Fruit fly (Drosophila melanogaster) whole organism, prepupa: Measurements from ENCODE around the gene tal-AA.

Experiments
- Blimp-1 ChIP-seq: fragments of 200-800 bp; sonication (Bioruptor generic); optimal IDR thresholded peaks from 3 replicates; lab custom pipeline; 2017; ENCODE audit warnings: missing biosample characterization, missing genetic modification characterization, mild to moderate bottlenecking, moderate library complexity, missing genetic modification reagents
- CG10631 ChIP-seq: fragments of 200-800 bp; sonication (Bioruptor generic); optimal IDR thresholded peaks from 2 replicates; lab custom pipeline; 2016; ENCODE audit warnings: missing biosample characterization, missing genetic modification characterization
- CG11762 ChIP-seq: fragments of 200-800 bp; sonication (Bioruptor generic); optimal IDR thresholded peaks from 3 replicates; lab custom pipeline; 2016; ENCODE audit warnings: missing biosample characterization, missing genetic modification characterization; ENCODE audit not compliant: insufficient read depth
- CG11902 ChIP-seq: fragments of 200-800 bp; sonication (Bioruptor generic); optimal IDR thresholded peaks from 3 replicates; lab custom pipeline; 2016; ENCODE audit warnings: missing biosample characterization, missing genetic modification characterization
- CG15336 ChIP-seq: fragments of 200-800 bp; sonication (Bioruptor generic); IDR thresholded peaks from 2 replicates; pipeline ENCODE4 v1.3.6; 2022; ENCODE audit warnings: missing biosample characterization, missing genetic modification characterization
- CG1621 ChIP-seq: fragments of 200-800 bp; sonication (Bioruptor generic); optimal IDR thresholded peaks from 3 replicates; lab custom pipeline; 2018; ENCODE audit warnings: missing biosample characterization, mild to moderate bottlenecking, missing genetic modification characterization
- CG16779 ChIP-seq: fragments of 200-800 bp; sonication (Bioruptor generic); optimal IDR thresholded peaks from 3 replicates; lab custom pipeline; 2017; ENCODE audit warnings: missing biosample characterization, mild to moderate bottlenecking, missing genetic modification characterization
- CG3032 ChIP-seq: fragments of 200-800 bp; optimal IDR thresholded peaks from 2 replicates; lab custom pipeline; 2019; ENCODE audit warnings: missing biosample characterization, mild to moderate bottlenecking, missing genetic modification characterization, moderate library complexity
- CG31627 ChIP-seq: fragments of 200-800 bp; sonication (Bioruptor generic); optimal IDR thresholded peaks from 3 replicates; lab custom pipeline; 2016; ENCODE audit warnings: missing biosample characterization, missing genetic modification characterization
- CG32006 ChIP-seq: fragments of 200-800 bp; sonication (Bioruptor generic); optimal IDR thresholded peaks from 3 replicates; lab custom pipeline; 2017; ENCODE audit warnings: missing biosample characterization, mild to moderate bottlenecking, missing genetic modification characterization
- CG34406 ChIP-seq: fragments of 200-800 bp; sonication (Bioruptor generic); optimal IDR thresholded peaks from 3 replicates; lab custom pipeline; 2016; ENCODE audit warnings: missing biosample characterization, missing genetic modification characterization
- CG3919 ChIP-seq: fragments of 200-800 bp; sonication (Bioruptor generic); optimal IDR thresholded peaks from 3 replicates; lab custom pipeline; 2016; ENCODE audit warnings: missing biosample characterization, missing genetic modification characterization
- CG6276 ChIP-seq: fragments of 200-800 bp; sonication (Bioruptor generic); optimal IDR thresholded peaks from 2 replicates; lab custom pipeline; 2017; ENCODE audit warnings: missing biosample characterization, mild to moderate bottlenecking, missing genetic modification characterization
- CG6792 ChIP-seq: fragments of 200-800 bp; sonication (Bioruptor generic); optimal IDR thresholded peaks from 3 replicates; lab custom pipeline; 2016; ENCODE audit warnings: missing biosample characterization, missing genetic modification characterization
- CG8119 ChIP-seq: fragments of 200-800 bp; sonication (Bioruptor generic); IDR thresholded peaks from 3 replicates; pipeline ENCODE4 v1.3.6; 2022; ENCODE audit warnings: missing biosample characterization, missing genetic modification characterization
- CG8632 ChIP-seq: fragments of 200-800 bp; sonication (Bioruptor generic); optimal IDR thresholded peaks from 3 replicates; lab custom pipeline; 2016; ENCODE audit warnings: missing biosample characterization, missing genetic modification characterization
- CG9139 ChIP-seq: fragments of 200-800 bp; sonication (Bioruptor generic); optimal IDR thresholded peaks from 3 replicates; lab custom pipeline; 2017; ENCODE audit warnings: missing biosample characterization, mild to moderate bottlenecking, missing genetic modification characterization
- Eip75B ChIP-seq: fragments of 200-800 bp; sonication (Bioruptor generic); optimal IDR thresholded peaks from 3 replicates; lab custom pipeline; 2016; ENCODE audit warnings: missing biosample characterization, missing genetic modification characterization
- Eip78C ChIP-seq: fragments of 200-800 bp; sonication (Bioruptor generic); peaks from one replicate; lab custom pipeline; 2016; ENCODE audit warnings: missing biosample characterization, missing genetic modification characterization
- Ets21C ChIP-seq: fragments of 200-800 bp; sonication (Bioruptor generic); optimal IDR thresholded peaks from 3 replicates; lab custom pipeline; 2016; ENCODE audit warnings: missing biosample characterization, missing genetic modification characterization
- Ets96B ChIP-seq: fragments of 200-800 bp; optimal IDR thresholded peaks from 2 replicates; lab custom pipeline; 2019; ENCODE audit warnings: missing biosample characterization, mild to moderate bottlenecking, missing genetic modification characterization, moderate library complexity
- Gug ChIP-seq: fragments of 200-800 bp; sonication (Bioruptor generic); IDR thresholded peaks from 2 replicates; pipeline ENCODE4 v1.3.6; 2022; ENCODE audit warnings: missing biosample characterization, missing genetic modification characterization
- Hr38 ChIP-seq: sonication (Bioruptor generic); optimal IDR thresholded peaks from 2 replicates; lab custom pipeline; 2016; ENCODE audit warnings: missing biosample characterization, missing genetic modification characterization
- Hr39 ChIP-seq: fragments of 200-800 bp; sonication (Bioruptor generic); optimal IDR thresholded peaks from 2 replicates; lab custom pipeline; 2016; ENCODE audit warnings: missing biosample characterization, missing genetic modification characterization
- Hr4 ChIP-seq: fragments of 200-800 bp; sonication (Bioruptor generic); optimal IDR thresholded peaks from 3 replicates; lab custom pipeline; 2016; ENCODE audit warnings: missing biosample characterization, missing genetic modification characterization
- Lpt ChIP-seq: fragments of 200-800 bp; sonication (Bioruptor generic); optimal IDR thresholded peaks from 3 replicates; lab custom pipeline; 2016; ENCODE audit warnings: missing biosample characterization, missing genetic modification characterization
- Met ChIP-seq: fragments of 200-800 bp; sonication (Bioruptor generic); optimal IDR thresholded peaks from 3 replicates; lab custom pipeline; 2016; ENCODE audit warnings: missing biosample characterization, missing genetic modification characterization
- OdsH ChIP-seq: fragments of 200-800 bp; sonication (Bioruptor generic); optimal IDR thresholded peaks from 3 replicates; lab custom pipeline; 2016; ENCODE audit warnings: missing biosample characterization, missing genetic modification characterization
- Smox ChIP-seq: fragments of 200-800 bp; sonication (Bioruptor generic); optimal IDR thresholded peaks from 3 replicates; lab custom pipeline; 2016; ENCODE audit warnings: missing biosample characterization, missing genetic modification characterization
- Sox102F ChIP-seq: fragments of 200-800 bp; sonication (Bioruptor generic); optimal IDR thresholded peaks from 2 replicates; lab custom pipeline; 2016; ENCODE audit warnings: missing biosample characterization, mild to moderate bottlenecking, missing genetic modification characterization
- Sox14 ChIP-seq: fragments of 200-800 bp; sonication (Bioruptor generic); optimal IDR thresholded peaks from 3 replicates; lab custom pipeline; 2016; ENCODE audit warnings: missing biosample characterization, missing genetic modification characterization
- achi ChIP-seq: fragments of 200-800 bp; sonication (Bioruptor generic); optimal IDR thresholded peaks from 3 replicates; lab custom pipeline; 2016; ENCODE audit warnings: missing biosample characterization, missing genetic modification characterization
- acj6 ChIP-seq: fragments of 200-800 bp; sonication (Bioruptor generic); optimal IDR thresholded peaks from 3 replicates; lab custom pipeline; 2016; ENCODE audit warnings: missing biosample characterization, missing genetic modification characterization
- cyc ChIP-seq: fragments of 200-800 bp; sonication (Bioruptor generic); optimal IDR thresholded peaks from 3 replicates; lab custom pipeline; 2016; ENCODE audit warnings: missing biosample characterization, missing genetic modification characterization
- dac ChIP-seq: fragments of 200-800 bp; sonication (Bioruptor generic); optimal IDR thresholded peaks from 2 replicates; lab custom pipeline; 2017; ENCODE audit warnings: missing biosample characterization, mild to moderate bottlenecking, missing genetic modification characterization
- dsx ChIP-seq: fragments of 200-800 bp; optimal IDR thresholded peaks from 3 replicates; lab custom pipeline; 2019; ENCODE audit warnings: missing biosample characterization, mild to moderate bottlenecking, missing genetic modification characterization, moderate library complexity; ENCODE audit not compliant: poor library complexity, severe bottlenecking
- eg ChIP-seq: fragments of 200-800 bp; sonication (Bioruptor generic); IDR thresholded peaks from 3 replicates; pipeline ENCODE4 v1.3.6; 2022; ENCODE audit warnings: missing biosample characterization, missing genetic modification characterization
- fd59A ChIP-seq: fragments of 200-800 bp; sonication (Bioruptor generic); optimal IDR thresholded peaks from 2 replicates; lab custom pipeline; 2017; ENCODE audit warnings: missing biosample characterization, mild to moderate bottlenecking, missing genetic modification characterization, missing genetic modification reagents
- fd85E ChIP-seq: fragments of 200-800 bp; sonication (Bioruptor generic); optimal IDR thresholded peaks from 3 replicates; lab custom pipeline; 2016; ENCODE audit warnings: missing biosample characterization, missing genetic modification characterization
- lz ChIP-seq: fragments of 200-800 bp; sonication (Bioruptor generic); optimal IDR thresholded peaks from 3 replicates; lab custom pipeline; 2016; ENCODE audit warnings: missing biosample characterization, missing genetic modification characterization
- net ChIP-seq: fragments of 200-800 bp; sonication (Bioruptor generic); optimal IDR thresholded peaks from 3 replicates; lab custom pipeline; 2016; ENCODE audit warnings: missing biosample characterization, missing genetic modification characterization
- pdm3 ChIP-seq: fragments of 200-800 bp; sonication (Bioruptor generic); optimal IDR thresholded peaks from 3 replicates; lab custom pipeline; 2016; ENCODE audit warnings: missing biosample characterization, missing genetic modification characterization
- ss ChIP-seq, 2 experiments: fragments of 200-800 bp; sonication (Bioruptor generic); optimal IDR thresholded peaks; 2 replicates in 1 of 2; 3 replicates in 1 of 2; lab custom pipeline; 2017 to 2018; ENCODE audit warnings: mild to moderate bottlenecking in 2 of 2, missing biosample characterization in 2 of 2, missing genetic modification characterization in 2 of 2, moderate library complexity in 1 of 2
- svp ChIP-seq: fragments of 200-800 bp; sonication (Bioruptor generic); peaks from one replicate; lab custom pipeline; 2016; ENCODE audit warnings: missing biosample characterization, missing genetic modification characterization
- topi ChIP-seq: fragments of 200-800 bp; sonication (Bioruptor generic); optimal IDR thresholded peaks from 3 replicates; lab custom pipeline; 2016; ENCODE audit warnings: missing biosample characterization, missing genetic modification characterization
- vri ChIP-seq: fragments of 200-800 bp; sonication (Bioruptor generic); optimal IDR thresholded peaks from 3 replicates; lab custom pipeline; 2016; ENCODE audit warnings: missing biosample characterization, mild to moderate bottlenecking, missing genetic modification characterization

The tal-AA gene

DNA sequence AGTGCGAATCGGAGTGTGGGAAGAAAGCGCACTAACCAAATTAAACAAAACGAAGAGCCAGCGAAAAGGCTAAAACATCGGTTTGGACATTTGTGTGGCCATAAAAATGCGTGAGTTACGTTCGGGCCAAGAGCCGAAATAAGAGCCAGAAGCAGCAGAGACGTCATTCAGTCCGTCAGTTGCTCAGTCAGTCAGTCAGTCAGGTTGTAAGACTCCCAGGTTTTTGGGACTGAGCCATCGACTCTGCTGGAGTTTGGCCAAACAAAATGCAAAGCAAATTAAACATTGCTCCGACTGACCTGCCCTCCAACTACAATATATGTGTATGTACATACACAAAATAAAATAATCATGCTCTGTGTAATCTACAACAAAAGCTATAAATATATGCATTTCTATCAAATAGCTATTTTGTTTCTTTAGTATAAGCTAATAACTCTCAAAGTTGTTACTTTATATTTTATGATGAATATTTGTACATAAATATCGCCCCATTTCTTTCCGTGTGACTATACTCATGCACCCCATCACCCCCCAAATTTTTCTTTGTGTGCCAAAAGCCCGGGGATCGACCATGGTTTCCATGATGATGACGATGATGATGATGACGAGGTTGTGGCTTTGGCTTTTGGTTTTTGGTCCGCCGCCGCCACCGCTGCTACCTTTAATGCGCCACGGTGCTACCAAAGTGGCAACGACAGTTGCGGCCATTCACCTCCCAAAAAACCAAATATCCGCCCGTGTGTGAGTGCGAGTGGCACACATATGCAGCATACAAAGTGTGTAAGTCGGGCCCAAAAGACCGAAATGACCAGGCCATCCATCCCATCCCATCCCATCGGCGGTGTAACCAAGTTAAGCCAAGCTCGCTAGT lies 19.6 kb upstream of the tal-AA start (continued):
- TF ChIP-seq fd59A (no peak), CG6276 (GFP tag; lab: Kevin White, UChicago) (no peak), Met (GFP tag; lab: Kevin White, UChicago) (peak; percentile 94), cyc (GFP tag; lab: Kevin White, UChicago) (peak; percentile 86), CG3032 (tag; lab: Kevin White, UChicago) (no peak), pdm3 (GFP tag; lab: Kevin White, UChicago) (peak; percentile 64), dac (GFP tag; lab: Kevin White, UChicago) (no peak), lz (GFP tag; lab: Kevin White, UChicago) (peak; percentile 89), Hr39 (GFP tag; lab: Kevin White, UChicago) (peak; percentile 88), OdsH (GFP tag; lab: Kevin White, UChicago) (peak; percentile 63)

DNA sequence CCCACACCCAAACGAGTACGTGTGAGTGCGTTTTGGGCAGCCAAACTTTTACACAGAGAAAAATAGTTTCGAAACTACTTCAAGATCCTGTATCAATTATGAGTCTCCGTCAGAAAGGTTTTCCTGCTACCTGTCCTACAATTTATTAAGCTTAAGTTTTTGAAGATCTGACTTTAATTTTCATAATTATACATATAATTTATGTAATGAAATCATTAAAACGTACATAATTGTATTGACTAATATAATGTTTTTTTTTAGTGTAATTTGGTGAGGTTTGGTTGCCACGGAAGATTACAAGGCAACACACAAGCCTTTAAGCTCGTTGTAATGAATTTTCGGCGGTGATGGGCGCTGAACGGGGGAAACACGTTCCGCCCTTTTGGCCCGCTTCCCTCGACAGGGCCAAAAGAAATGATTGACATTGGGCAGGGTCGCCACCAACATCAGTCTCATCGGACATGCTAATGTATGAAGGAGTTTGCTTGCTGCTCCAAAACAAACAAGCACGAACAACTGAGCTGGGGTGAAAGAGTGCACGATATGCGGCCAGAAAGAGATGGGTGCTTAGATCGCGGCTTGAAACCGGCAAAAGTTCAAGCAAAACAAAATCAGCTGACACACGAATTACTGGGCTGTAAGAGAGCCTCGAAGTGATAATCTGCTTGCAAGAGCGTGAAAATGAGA lies 18.8 kb upstream of the tal-AA start:
- TF ChIP-seq dac (GFP tag; lab: Kevin White, UChicago) (peak; percentile 32), fd85E (GFP tag; lab: Kevin White, UChicago) (no peak), CG1621 (no peak), achi (GFP tag; lab: Kevin White, UChicago) (peak; percentile 67), Sox14 (GFP tag; lab: Kevin White, UChicago) (peak; percentile 37), CG11762 (GFP tag; lab: Kevin White, UChicago) (peak; percentile 10), topi (peak; percentile 83), Gug (GFP tag; lab: Robert Waterston, UW) (no peak), CG34406 (GFP tag; lab: Kevin White, UChicago) (peak; percentile 83), CG11902 (GFP tag; lab: Kevin White, UChicago) (peak; percentile 58), CG8119 (peak; percentile 61; the same call in 1 of the 3 replicates), Eip78C (GFP tag; lab: Kevin White, UChicago) (peak; percentile 81), Ets96B (tag; lab: Kevin White, UChicago) (no peak), dsx (GFP tag; lab: Kevin White, UChicago) (no peak), OdsH (GFP tag; lab: Kevin White, UChicago) (peak; percentile 80), CG15336 (peak; percentile 56), CG6792 (GFP tag; lab: Kevin White, UChicago) (peak; percentile 78), Met (GFP tag; lab: Kevin White, UChicago) (peak; percentile 85), cyc (GFP tag; lab: Kevin White, UChicago) (peak; percentile 75), Lpt (no peak), Blimp-1 (GFP tag; lab: Kevin White, UChicago) (peak; percentile 66), Eip75B (no peak), vri (GFP tag; lab: Kevin White, UChicago) (no peak), ss (GFP tag; optimal IDR thresholded peaks at IDR 0.05; lab: Kevin White, UChicago) (no peak), CG32006 (GFP tag; lab: Kevin White, UChicago) (peak; percentile 68), CG16779 (no peak), CG10631 (GFP tag; lab: Kevin White, UChicago) (peak; percentile 56), Hr38 (GFP tag; lab: Kevin White, UChicago) (no peak), pdm3 (GFP tag; lab: Kevin White, UChicago) (peak; percentile 64), eg (GFP tag; lab: Robert Waterston, UW) (peak; percentile 73; the same call in 2 of the 3 replicates), CG31627 (GFP tag; lab: Kevin White, UChicago) (peak; percentile 78), lz (GFP tag; lab: Kevin White, UChicago) (peak; percentile 77), CG9139 (no peak), Smox (GFP tag; lab: Kevin White, UChicago) (peak; percentile 86), Hr39 (GFP tag; lab: Kevin White, UChicago) (peak; percentile 78), CG3032 (tag; lab: Kevin White, UChicago) (no peak), Hr4 (GFP tag; lab: Kevin White, UChicago) (peak; percentile 57), net (GFP tag; lab: Kevin White, UChicago) (peak; percentile 55), CG3919 (GFP tag; lab: Kevin White, UChicago) (peak; percentile 50), Sox102F (peak; percentile 84), CG8632 (GFP tag; lab: Kevin White, UChicago) (peak; percentile 68), svp (peak; percentile 69), Ets21C (GFP tag; lab: Kevin White, UChicago) (peak; percentile 72), acj6 (GFP tag; lab: Kevin White, UChicago) (peak; percentile 72)
